Fruit fly (Drosophila melanogaster) Kc167 (cell line): ENCODE measurements around the gene CG31926.

ENCODE experiments used
- Myc ChIP-seq: fragments of >200 bp; optimal IDR thresholded peaks from 2 replicates; lab custom pipeline; 2017; ENCODE audit warnings: missing external identifiers
- Sin3A ChIP-seq: fragments of >200 bp; optimal IDR thresholded peaks from 2 replicates; lab custom pipeline; 2018; ENCODE audit warnings: missing external identifiers
- h ChIP-seq: fragments of >200 bp; optimal IDR thresholded peaks from 3 replicates; lab custom pipeline; 2018; ENCODE audit warnings: missing external identifiers
- insv ChIP-seq: fragments of >200 bp; optimal IDR thresholded peaks from 3 replicates; lab custom pipeline; 2018; ENCODE audit warnings: missing external identifiers
- psq ChIP-seq: fragments of >200 bp; optimal IDR thresholded peaks from 2 replicates; lab custom pipeline; 2017; ENCODE audit warnings: missing external identifiers
- ttk ChIP-seq: sonication (Bioruptor generic); optimal IDR thresholded peaks from 2 replicates; lab custom pipeline; 2017; ENCODE audit warnings: missing external identifiers

dm6 chr2L:1522397-1522796 lies 27.1 kb downstream of the CG31926 start, which contains the start of gene Or22b:
- no peak for TF ChIP-seq psq (lab: Kevin White, UChicago)
- TF ChIP-seq Sin3A (lab: Kevin White, UChicago), result no peak
- TF ChIP-seq ttk, result no peak
- no peak for TF ChIP-seq h (lab: Kevin White, UChicago)
- no peak for TF ChIP-seq insv (lab: Kevin White, UChicago)
- TF ChIP-seq Myc (lab: Kevin White, UChicago), result no peak
